Worm (Caenorhabditis elegans) whole organism, late embryonic: ENCODE measurements around the gene ZK1307.9.

Experiments used
- K02D7.2 ChIP-seq: sonication (generic microtip); optimal IDR thresholded peaks from 2 replicates; lab custom pipeline; 2017; ENCODE audit warnings: mild to moderate bottlenecking, missing genetic modification characterization, missing compliant biosample characterization
- T23F11.4 ChIP-seq: fragments of 200-800 bp; sonication (Bioruptor generic); optimal IDR thresholded peaks from 2 replicates; lab custom pipeline; 2018; ENCODE audit warnings: mild to moderate bottlenecking, missing genetic modification characterization, missing compliant biosample characterization
- Y22D7AL.16 ChIP-seq: sonication (generic microtip); optimal IDR thresholded peaks from 2 replicates; lab custom pipeline; 2016; ENCODE audit warnings: missing genetic modification characterization, missing compliant biosample characterization
- ahr-1 ChIP-seq: sonication (generic microtip); optimal IDR thresholded peaks from 2 replicates; lab custom pipeline; 2016; ENCODE audit warnings: missing genetic modification characterization, missing compliant biosample characterization
- ceh-18 ChIP-seq: sonication (generic microtip); optimal IDR thresholded peaks from 2 replicates; lab custom pipeline; 2016; ENCODE audit warnings: missing genetic modification characterization, missing compliant biosample characterization
- ceh-19 ChIP-seq: fragments of 200-800 bp; sonication (Bioruptor generic); optimal IDR thresholded peaks from 2 replicates; lab custom pipeline; 2018; ENCODE audit warnings: mild to moderate bottlenecking, missing genetic modification characterization, missing compliant biosample characterization
- ceh-2 ChIP-seq: sonication (generic microtip); optimal IDR thresholded peaks from 2 replicates; lab custom pipeline; 2016; ENCODE audit warnings: missing genotype, missing genetic modification characterization, missing compliant biosample characterization
- ceh-22 ChIP-seq: sonication (generic microtip); optimal IDR thresholded peaks from 2 replicates; lab custom pipeline; 2017; ENCODE audit warnings: missing biosample characterization, missing genetic modification characterization
- ceh-24 ChIP-seq: sonication (generic microtip); optimal IDR thresholded peaks from 2 replicates; lab custom pipeline; 2016; ENCODE audit warnings: mild to moderate bottlenecking, missing genetic modification characterization, missing compliant biosample characterization
- ceh-30 ChIP-seq: fragments of 150-350 bp; optimal IDR thresholded peaks from 2 replicates; lab custom pipeline; 2014; ENCODE audit warnings: missing biosample characterization, missing genetic modification characterization
- ceh-31 ChIP-seq: sonication (generic microtip); optimal IDR thresholded peaks from 2 replicates; lab custom pipeline; 2016; ENCODE audit warnings: missing genetic modification characterization, missing compliant biosample characterization
- ceh-34 ChIP-seq: sonication (generic microtip); optimal IDR thresholded peaks from 2 replicates; lab custom pipeline; 2016; ENCODE audit warnings: mild to moderate bottlenecking, missing genetic modification characterization, missing compliant biosample characterization
- ceh-45 ChIP-seq: fragments of 200-800 bp; sonication (Bioruptor generic); IDR thresholded peaks from 2 replicates; pipeline ENCODE4 v1.3.6; 2022; ENCODE audit warnings: missing genetic modification reagents, missing genetic modification characterization, missing compliant biosample characterization
- ceh-48 ChIP-seq: sonication (generic microtip); optimal IDR thresholded peaks from 2 replicates; lab custom pipeline; 2016; ENCODE audit warnings: missing genetic modification characterization, inconsistent platforms, missing compliant biosample characterization
- ceh-6 ChIP-seq: fragments of 200-800 bp; sonication (Bioruptor generic); optimal IDR thresholded peaks from 2 replicates; lab custom pipeline; 2018; ENCODE audit warnings: mild to moderate bottlenecking, missing genetic modification characterization, missing compliant biosample characterization
- ceh-9 ChIP-seq: sonication (generic microtip); optimal IDR thresholded peaks from 2 replicates; lab custom pipeline; 2016; ENCODE audit warnings: mild to moderate bottlenecking, missing genetic modification characterization, inconsistent platforms, missing compliant biosample characterization
- che-1 ChIP-seq: sonication (generic microtip); optimal IDR thresholded peaks from 2 replicates; lab custom pipeline; 2016; ENCODE audit warnings: mild to moderate bottlenecking, missing genetic modification characterization, missing compliant biosample characterization
- dmd-4 ChIP-seq: sonication (generic microtip); optimal IDR thresholded peaks from 2 replicates; lab custom pipeline; 2016; ENCODE audit warnings: borderline replicate concordance, missing genetic modification characterization, missing compliant biosample characterization
- dve-1 ChIP-seq: sonication (generic microtip); optimal IDR thresholded peaks from 2 replicates; lab custom pipeline; 2017; ENCODE audit warnings: antibody characterized with exemption, mild to moderate bottlenecking, missing genetic modification characterization, missing compliant biosample characterization
- elt-2 ChIP-seq: sonication (generic microtip); optimal IDR thresholded peaks from 2 replicates; lab custom pipeline; 2016; ENCODE audit warnings: missing genetic modification reagents, missing genetic modification characterization, missing compliant biosample characterization
- elt-4 ChIP-seq: sonication (generic microtip); optimal IDR thresholded peaks from 2 replicates; lab custom pipeline; 2016; ENCODE audit warnings: missing genetic modification characterization, missing compliant biosample characterization
- eyg-1 ChIP-seq: sonication (generic microtip); optimal IDR thresholded peaks from 2 replicates; lab custom pipeline; 2016; ENCODE audit warnings: missing genotype, missing genetic modification characterization, missing compliant biosample characterization
- fax-1 ChIP-seq: sonication (generic microtip); optimal IDR thresholded peaks from 2 replicates; lab custom pipeline; 2016; ENCODE audit warnings: missing genotype, missing genetic modification characterization, missing compliant biosample characterization
- fkh-10 ChIP-seq: fragments of 150-350 bp; optimal IDR thresholded peaks from 2 replicates; lab custom pipeline; 2014; ENCODE audit warnings: missing biosample characterization, missing genetic modification reagents, missing genetic modification characterization
- fkh-6 ChIP-seq: sonication (generic microtip); optimal IDR thresholded peaks from 2 replicates; lab custom pipeline; 2016; ENCODE audit warnings: missing genetic modification characterization, missing compliant biosample characterization
- gmeb-2 ChIP-seq: sonication (generic microtip); optimal IDR thresholded peaks from 2 replicates; lab custom pipeline; 2016; ENCODE audit warnings: missing genetic modification characterization, inconsistent platforms, missing compliant biosample characterization
- hlh-13 ChIP-seq: fragments of 200-800 bp; sonication (Bioruptor generic); optimal IDR thresholded peaks from 2 replicates; lab custom pipeline; 2018; ENCODE audit warnings: mild to moderate bottlenecking, missing genetic modification characterization, missing compliant biosample characterization
- hlh-15 ChIP-seq: sonication (generic microtip); optimal IDR thresholded peaks from 2 replicates; lab custom pipeline; 2016; ENCODE audit warnings: missing genetic modification characterization, missing compliant biosample characterization
- hlh-30 ChIP-seq: sonication (generic microtip); optimal IDR thresholded peaks from 2 replicates; lab custom pipeline; 2017; ENCODE audit warnings: antibody characterized with exemption, missing genetic modification characterization, missing compliant biosample characterization; ENCODE audit not compliant: insufficient read depth
- lim-6 ChIP-seq: sonication (generic microtip); optimal IDR thresholded peaks from 2 replicates; lab custom pipeline; 2016; ENCODE audit warnings: missing genetic modification characterization, missing compliant biosample characterization
- lin-11 ChIP-seq: fragments of 200-800 bp; sonication (Bioruptor generic); optimal IDR thresholded peaks from 2 replicates; lab custom pipeline; 2018; ENCODE audit warnings: mild to moderate bottlenecking, missing genetic modification characterization, missing compliant biosample characterization
- madf-2 ChIP-seq: sonication (generic microtip); optimal IDR thresholded peaks from 2 replicates; lab custom pipeline; 2017; ENCODE audit warnings: missing genetic modification characterization, missing compliant biosample characterization
- mec-3 ChIP-seq: sonication (generic microtip); optimal IDR thresholded peaks from 2 replicates; lab custom pipeline; 2016; ENCODE audit warnings: borderline replicate concordance, missing genetic modification characterization, missing compliant biosample characterization
- nhr-232 ChIP-seq: sonication (generic microtip); optimal IDR thresholded peaks from 2 replicates; lab custom pipeline; 2016; ENCODE audit warnings: missing genetic modification characterization, missing compliant biosample characterization
- npax-4 ChIP-seq: sonication (generic microtip); optimal IDR thresholded peaks from 2 replicates; lab custom pipeline; 2016; ENCODE audit warnings: missing genetic modification characterization, missing compliant biosample characterization
- odd-2 ChIP-seq: sonication (generic microtip); optimal IDR thresholded peaks from 2 replicates; lab custom pipeline; 2017; ENCODE audit warnings: antibody characterized with exemption, mild to moderate bottlenecking, missing genetic modification characterization, missing compliant biosample characterization
- pat-9 ChIP-seq: fragments of 200-800 bp; sonication (Bioruptor generic); optimal IDR thresholded peaks from 2 replicates; lab custom pipeline; 2018; ENCODE audit warnings: mild to moderate bottlenecking, missing genetic modification characterization, moderate library complexity, missing compliant biosample characterization
- pax-1 ChIP-seq: fragments of 150-350 bp; optimal IDR thresholded peaks from 2 replicates; lab custom pipeline; 2014; ENCODE audit warnings: missing biosample characterization, missing genetic modification characterization
- pqm-1 ChIP-seq: sonication (generic microtip); optimal IDR thresholded peaks from 2 replicates; lab custom pipeline; 2016; ENCODE audit warnings: missing genetic modification characterization, missing compliant biosample characterization
- ref-2 ChIP-seq: sonication (generic microtip); optimal IDR thresholded peaks from 2 replicates; lab custom pipeline; 2016; ENCODE audit warnings: missing genetic modification characterization, missing compliant biosample characterization
- rnt-1 ChIP-seq: sonication (generic microtip); optimal IDR thresholded peaks from 2 replicates; lab custom pipeline; 2016; ENCODE audit warnings: missing genetic modification characterization, missing compliant biosample characterization
- sdc-2 ChIP-seq: sonication (generic microtip); optimal IDR thresholded peaks from 2 replicates; lab custom pipeline; 2016; ENCODE audit warnings: missing genotype, missing genetic modification characterization, missing compliant biosample characterization
- syd-9 ChIP-seq: sonication (generic microtip); optimal IDR thresholded peaks from 2 replicates; lab custom pipeline; 2016; ENCODE audit warnings: mild to moderate bottlenecking, missing genetic modification characterization, moderate library complexity, missing compliant biosample characterization
- tbx-7 ChIP-seq: sonication (generic microtip); optimal IDR thresholded peaks from 2 replicates; lab custom pipeline; 2016; ENCODE audit warnings: missing genotype, missing genetic modification characterization, missing compliant biosample characterization
- unc-3 ChIP-seq, 2 experiments: fragments of 200-800 bp in 1 of 2; sonication (Bioruptor generic) in 1 of 2; sonication (generic microtip) in 1 of 2; conservative IDR thresholded peaks in 1 of 2; optimal IDR thresholded peaks in 1 of 2; 2 replicates each; pipeline versions ENCODE4 v1.3.6 to Lab custom; 2016 to 2022; ENCODE audit warnings: missing compliant biosample characterization in 2 of 2, missing genetic modification characterization in 2 of 2, missing genetic modification reagents in 1 of 2
- unc-86 ChIP-seq: sonication (generic microtip); optimal IDR thresholded peaks from 2 replicates; lab custom pipeline; 2016; ENCODE audit warnings: missing genetic modification characterization, missing compliant biosample characterization
- ztf-16 ChIP-seq: sonication (generic microtip); optimal IDR thresholded peaks from 2 replicates; lab custom pipeline; 2017; ENCODE audit warnings: missing genetic modification characterization, missing compliant biosample characterization

ZK1307.9 gene

ce11 chrII:9617902-9618245 lies 31.4 kb upstream of the ZK1307.9 start:
- TF ChIP-seq hlh-15: no peak
- no peak for TF ChIP-seq fax-1
- no peak for TF ChIP-seq dmd-4 (tag; lab: Kevin White, UChicago)
- no peak for TF ChIP-seq lim-6 (tag; lab: Kevin White, UChicago)
- no peak for TF ChIP-seq che-1 (tag; lab: Kevin White, UChicago)
- no peak for TF ChIP-seq lin-11 (tag; lab: Kevin White, UChicago)
- TF ChIP-seq eyg-1 (tag; lab: Kevin White, UChicago): no peak
- no peak for TF ChIP-seq nhr-232 (tag; lab: Kevin White, UChicago)
- no peak for TF ChIP-seq fkh-10
- no peak for TF ChIP-seq unc-86 (tag; lab: Kevin White, UChicago)
- TF ChIP-seq elt-4: no peak
- no peak for TF ChIP-seq hlh-13 (GFP tag; lab: Kevin White, UChicago)
- no peak for TF ChIP-seq elt-2
- no peak for TF ChIP-seq ceh-6 (GFP tag; lab: Kevin White, UChicago)
- TF ChIP-seq hlh-30 (tag; lab: Kevin White, UChicago): no peak
- no peak for TF ChIP-seq ceh-9 (tag; lab: Kevin White, UChicago)
- no peak for TF ChIP-seq tbx-7 (tag; lab: Kevin White, UChicago)

DNA sequence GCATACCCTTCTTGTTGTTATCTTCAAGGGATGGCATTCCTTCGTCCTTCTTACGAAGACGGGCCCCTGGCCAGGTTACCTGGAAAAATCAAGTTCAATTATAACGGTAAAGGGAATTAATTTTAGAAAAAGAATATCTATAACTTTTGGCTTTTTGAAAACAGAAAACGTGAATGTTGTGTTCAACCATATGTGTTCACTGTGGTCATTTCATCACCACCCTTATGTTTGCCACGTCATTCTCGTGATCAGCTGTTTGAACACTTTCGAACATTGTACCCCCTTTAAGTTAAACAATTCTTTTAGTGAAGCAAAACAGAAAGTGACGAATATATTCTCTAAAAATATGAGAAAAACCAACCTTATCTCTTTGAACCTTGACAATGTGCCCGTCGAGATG lies 30.5 kb upstream of the ZK1307.9 start:
- TF ChIP-seq ceh-31 (tag; lab: Kevin White, UChicago) (no peak), ceh-19 (GFP tag; lab: Kevin White, UChicago) (no peak), odd-2 (no peak), ceh-30 (tag; lab: Kevin White, UChicago) (no peak)

DNA sequence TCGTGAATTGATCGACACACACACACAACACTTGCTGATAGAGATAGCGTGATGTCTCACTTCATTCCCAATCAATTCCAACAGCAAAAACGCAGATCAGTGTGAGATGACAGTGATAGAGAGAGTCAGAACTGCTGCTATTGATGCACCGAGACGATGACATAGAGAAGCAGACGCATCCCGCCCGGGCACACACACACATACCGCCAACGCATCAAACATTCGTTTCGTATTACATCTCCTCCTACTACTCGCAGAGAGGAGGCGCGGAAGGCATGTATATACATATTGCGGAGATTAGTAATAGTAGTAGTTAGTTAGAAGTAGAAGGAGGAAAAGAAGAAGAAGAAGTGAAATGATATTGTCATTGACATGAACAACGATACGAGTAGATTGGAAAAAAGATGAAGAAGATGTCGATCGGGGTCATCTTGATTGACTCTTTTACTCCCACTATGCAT lies 29.9 kb upstream of the ZK1307.9 start:
- TF ChIP-seq che-1 (tag; lab: Kevin White, UChicago) (no peak), syd-9 (tag; lab: Kevin White, UChicago) (no peak), eyg-1 (tag; lab: Kevin White, UChicago) (no peak), hlh-13 (GFP tag; lab: Kevin White, UChicago) (no peak), ahr-1 (no peak), ceh-2 (tag; lab: Kevin White, UChicago) (no peak), ceh-22 (tag; lab: Kevin White, UChicago) (no peak), K02D7.2 (no peak), ref-2 (tag; lab: Kevin White, UChicago) (no peak), dmd-4 (tag; lab: Kevin White, UChicago) (no peak), tbx-7 (tag; lab: Kevin White, UChicago) (no peak), pax-1 (tag; lab: Kevin White, UChicago) (no peak), pat-9 (tag; lab: Kevin White, UChicago) (no peak), fax-1 (no peak), ceh-19 (GFP tag; lab: Kevin White, UChicago) (no peak), lim-6 (tag; lab: Kevin White, UChicago) (no peak), ceh-31 (tag; lab: Kevin White, UChicago) (no peak), unc-86 (tag; lab: Kevin White, UChicago) (no peak), mec-3 (tag; lab: Kevin White, UChicago) (no peak), fkh-10 (no peak), elt-2 (peak; percentile 55), ceh-18 (tag; lab: Kevin White, UChicago) (peak; percentile 63), madf-2 (tag; lab: Kevin White, UChicago) (peak; percentile 33), elt-4 (no peak), T23F11.4 (GFP tag; lab: Kevin White, UChicago) (no peak), ztf-16 (tag; lab: Kevin White, UChicago) (no peak), ceh-45 (no peak), ceh-34 (tag; lab: Kevin White, UChicago) (peak; percentile 89), pqm-1 (no peak), gmeb-2 (tag; lab: Kevin White, UChicago) (no peak), unc-3 (GFP tag; conservative IDR thresholded peaks at IDR 0.05; lab: Robert Waterston, UW) (no peak), unc-3 (tag; optimal IDR thresholded peaks at IDR 0.05; lab: Kevin White, UChicago) (no peak), ceh-6 (GFP tag; lab: Kevin White, UChicago) (no peak), dve-1 (tag; lab: Kevin White, UChicago) (no peak), npax-4 (tag; lab: Kevin White, UChicago) (no peak), rnt-1 (tag; lab: Kevin White, UChicago) (peak; percentile 20), odd-2 (no peak), ceh-24 (tag; lab: Kevin White, UChicago) (no peak), ceh-48 (no peak), hlh-30 (tag; lab: Kevin White, UChicago) (no peak), sdc-2 (tag; lab: Kevin White, UChicago) (no peak), Y22D7AL.16 (tag; lab: Kevin White, UChicago) (no peak), fkh-6 (tag; lab: Kevin White, UChicago) (no peak)
